Worm (Caenorhabditis elegans) whole organism, early embryonic: ENCODE measurements around the gene txt-12.
"Not testable (repeated sequence)": the region's sequence is repeated elsewhere in the genome, so short reads cannot be mapped to it uniquely, and the experiment has no call there.

Source experiments
- ceh-13 ChIP-seq: fragments of 200-800 bp; sonication (Bioruptor generic); optimal IDR thresholded peaks from 2 replicates; lab custom pipeline; 2018; ENCODE audit warnings: mild to moderate bottlenecking, missing genetic modification characterization, missing compliant biosample characterization
- flt-1 ChIP-seq: fragments of 200-800 bp; sonication (Bioruptor generic); IDR thresholded peaks from 2 replicates; pipeline ENCODE4 v1.3.6; 2022; ENCODE audit warnings: missing genetic modification characterization, missing compliant biosample characterization
- pes-1 ChIP-seq: fragments of 200-800 bp; sonication (Bioruptor generic); IDR thresholded peaks from 2 replicates; pipeline ENCODE4 v1.3.6; 2022; ENCODE audit warnings: missing genetic modification reagents, missing genetic modification characterization, missing compliant biosample characterization

DNA sequence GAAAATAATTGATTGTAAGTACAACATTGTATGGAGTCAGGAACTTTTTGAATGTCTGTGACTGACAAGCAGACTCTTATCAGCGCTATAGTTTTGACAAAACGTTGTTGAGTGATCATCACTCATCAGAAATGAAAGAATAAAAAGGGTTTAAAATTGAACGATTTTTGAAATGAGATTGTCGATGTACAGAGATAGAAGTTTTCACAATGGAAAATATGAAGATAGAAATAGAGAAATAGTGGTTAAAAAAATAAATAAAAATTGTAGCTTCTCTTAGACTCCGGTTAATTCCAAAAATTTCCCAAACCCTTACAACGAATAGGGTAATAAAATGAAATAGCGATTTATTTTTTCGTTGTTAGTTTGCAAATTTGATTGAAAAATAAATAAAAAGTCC, 32.4 kb downstream of the txt-12 start, which contains the start of gene ugt-30:
- not testable (repeated sequence) for TF ChIP-seq flt-1 (GFP tag; lab: Robert Waterston, UW); ceh-13 (GFP tag; lab: Kevin White, UChicago); pes-1 (GFP tag; lab: Robert Waterston, UW)
